Fruit fly (Drosophila melanogaster) whole organism, embryonic: Measurements from ENCODE around the gene CG10383.
A peak's percentile ranks its signal among the peaks of the same experiment; 100 is the strongest.

Experiments
- Atf3 ChIP-seq: fragments of 200-800 bp; sonication (Bioruptor generic); optimal IDR thresholded peaks from 3 replicates; lab custom pipeline; 2016; ENCODE audit warnings: missing biosample characterization, missing genetic modification characterization
- CG10565 ChIP-seq: fragments of 200-800 bp; sonication (Bioruptor generic); optimal IDR thresholded peaks from 3 replicates; lab custom pipeline; 2016; ENCODE audit warnings: missing biosample characterization, mild to moderate bottlenecking, missing genetic modification characterization
- CG11695 ChIP-seq: fragments of 200-800 bp; sonication (Bioruptor generic); IDR thresholded peaks from 3 replicates; pipeline ENCODE4 v1.3.6; 2022; ENCODE audit warnings: missing biosample characterization, missing genetic modification characterization
- CG11723 ChIP-seq: fragments of 200-800 bp; sonication (Bioruptor generic); optimal IDR thresholded peaks from 2 replicates; lab custom pipeline; 2017; ENCODE audit warnings: missing biosample characterization, mild to moderate bottlenecking, missing genetic modification characterization
- CG12219 ChIP-seq: fragments of 200-800 bp; sonication (Bioruptor generic); optimal IDR thresholded peaks from 3 replicates; lab custom pipeline; 2018; ENCODE audit warnings: missing biosample characterization, mild to moderate bottlenecking, missing genetic modification characterization
- CG12942 ChIP-seq: fragments of 200-800 bp; sonication (Bioruptor generic); optimal IDR thresholded peaks from 3 replicates; lab custom pipeline; 2016; ENCODE audit warnings: missing biosample characterization, missing genetic modification characterization
- CG17568 ChIP-seq: fragments of 200-800 bp; sonication (Bioruptor generic); optimal IDR thresholded peaks from 2 replicates; lab custom pipeline; 2018; ENCODE audit warnings: missing biosample characterization, mild to moderate bottlenecking, missing genetic modification characterization, moderate library complexity
- CG18011 ChIP-seq: fragments of 200-800 bp; sonication (Bioruptor generic); optimal IDR thresholded peaks from 2 replicates; lab custom pipeline; 2017; ENCODE audit warnings: missing biosample characterization, missing genetic modification characterization, mild to moderate bottlenecking, moderate library complexity, missing genotype
- CG2116 ChIP-seq: fragments of 200-800 bp; sonication (Bioruptor generic); optimal IDR thresholded peaks from 3 replicates; lab custom pipeline; 2018; ENCODE audit warnings: missing biosample characterization, mild to moderate bottlenecking, missing genetic modification characterization
- CG33213 ChIP-seq: fragments of 200-800 bp; sonication (Bioruptor generic); optimal IDR thresholded peaks from 3 replicates; lab custom pipeline; 2016; ENCODE audit warnings: missing biosample characterization, missing genetic modification characterization
- CG5245 ChIP-seq: fragments of 200-800 bp; sonication (Bioruptor generic); optimal IDR thresholded peaks from 3 replicates; lab custom pipeline; 2016; ENCODE audit warnings: missing biosample characterization, missing genetic modification characterization
- CG6683 ChIP-seq: fragments of 200-800 bp; sonication (Bioruptor generic); optimal IDR thresholded peaks from 2 replicates; lab custom pipeline; 2017; ENCODE audit warnings: missing biosample characterization, mild to moderate bottlenecking, missing genetic modification characterization, missing genetic modification reagents
- CG7745 ChIP-seq: fragments of 200-800 bp; sonication (Bioruptor generic); optimal IDR thresholded peaks from 2 replicates; lab custom pipeline; 2018; ENCODE audit warnings: missing biosample characterization, mild to moderate bottlenecking, missing genetic modification characterization, moderate library complexity
- CG7786 ChIP-seq: fragments of 200-800 bp; sonication (Bioruptor generic); optimal IDR thresholded peaks from 2 replicates; lab custom pipeline; 2016; ENCODE audit warnings: missing biosample characterization, missing genetic modification characterization
- CG8388 ChIP-seq: fragments of 200-800 bp; sonication (Bioruptor generic); optimal IDR thresholded peaks from 2 replicates; lab custom pipeline; 2019; ENCODE audit warnings: missing biosample characterization, mild to moderate bottlenecking, missing genetic modification characterization, moderate library complexity
- CoRest ChIP-seq: fragments of 200-800 bp; sonication (Bioruptor generic); optimal IDR thresholded peaks from 3 replicates; lab custom pipeline; 2018; ENCODE audit warnings: missing biosample characterization, mild to moderate bottlenecking, missing genetic modification characterization, moderate library complexity
- Dip2 ChIP-seq: fragments of 200-800 bp; sonication (Bioruptor generic); IDR thresholded peaks from 2 replicates; pipeline ENCODE4 v1.3.6; 2022; ENCODE audit warnings: missing biosample characterization, missing genetic modification characterization
- Doc3 ChIP-seq: fragments of 200-800 bp; sonication (Bioruptor generic); IDR thresholded peaks from 3 replicates; pipeline ENCODE4 v1.3.6; 2022; ENCODE audit warnings: missing biosample characterization, missing genetic modification characterization; ENCODE audit not compliant: partially characterized antibody
- Gug ChIP-seq: fragments of 200-800 bp; sonication (Bioruptor generic); IDR thresholded peaks from 4 replicates; pipeline ENCODE4 v1.3.6; 2022; ENCODE audit warnings: missing biosample characterization, missing genetic modification characterization
- MESR4 ChIP-seq: fragments of 200-800 bp; sonication (Bioruptor generic); optimal IDR thresholded peaks from 2 replicates; lab custom pipeline; 2018; ENCODE audit warnings: missing biosample characterization, mild to moderate bottlenecking, missing genetic modification characterization, moderate library complexity
- Meics ChIP-seq: fragments of 200-800 bp; sonication (Bioruptor generic); optimal IDR thresholded peaks from 2 replicates; lab custom pipeline; 2017; ENCODE audit warnings: missing biosample characterization, mild to moderate bottlenecking, missing genetic modification characterization
- Myb ChIP-seq: fragments of 200-800 bp; sonication (Bioruptor generic); optimal IDR thresholded peaks from 2 replicates; lab custom pipeline; 2016; ENCODE audit warnings: missing biosample characterization, missing genetic modification characterization
- Neu2 ChIP-seq: fragments of 200-800 bp; sonication (Bioruptor generic); optimal IDR thresholded peaks from 3 replicates; lab custom pipeline; 2016; ENCODE audit warnings: missing biosample characterization, missing genetic modification characterization, borderline replicate concordance
- Rfx ChIP-seq: fragments of 200-800 bp; sonication (Bioruptor generic); IDR thresholded peaks from 2 replicates; pipeline ENCODE4 v1.3.6; 2022; ENCODE audit warnings: missing biosample characterization, missing genetic modification characterization
- Sox102F ChIP-seq: fragments of 200-800 bp; sonication (Bioruptor generic); optimal IDR thresholded peaks from 2 replicates; lab custom pipeline; 2018; ENCODE audit warnings: missing biosample characterization, mild to moderate bottlenecking, missing genetic modification characterization, moderate library complexity
- Spps ChIP-seq: fragments of 200-800 bp; sonication (Bioruptor generic); optimal IDR thresholded peaks from 2 replicates; lab custom pipeline; 2018; ENCODE audit warnings: missing biosample characterization, mild to moderate bottlenecking, missing genetic modification characterization
- Vsx1 ChIP-seq: fragments of 200-800 bp; sonication (Bioruptor generic); optimal IDR thresholded peaks from 2 replicates; lab custom pipeline; 2017; ENCODE audit warnings: missing biosample characterization, mild to moderate bottlenecking, missing genetic modification characterization, missing genetic modification reagents
- bbx ChIP-seq: fragments of 200-800 bp; sonication (Bioruptor generic); IDR thresholded peaks from 2 replicates; pipeline ENCODE4 v1.3.6; 2022; ENCODE audit warnings: missing biosample characterization, missing genetic modification characterization; ENCODE audit not compliant: partially characterized antibody
- chm ChIP-seq: fragments of 200-800 bp; sonication (Bioruptor generic); IDR thresholded peaks from 2 replicates; pipeline ENCODE4 v1.3.6; 2022; ENCODE audit warnings: missing biosample characterization, missing genetic modification characterization
- crp ChIP-seq, 2 experiments: fragments of 200-800 bp; sonication (Bioruptor generic); optimal IDR thresholded peaks; 2 replicates in 1 of 2; 3 replicates in 1 of 2; lab custom pipeline; 2017; ENCODE audit warnings: missing biosample characterization in 2 of 2, missing genetic modification characterization in 2 of 2, mild to moderate bottlenecking in 1 of 2, moderate library complexity in 1 of 2
- cwo ChIP-seq: fragments of 200-800 bp; sonication (Bioruptor generic); optimal IDR thresholded peaks from 3 replicates; lab custom pipeline; 2017; ENCODE audit warnings: missing biosample characterization, missing genetic modification characterization, mild to moderate bottlenecking, moderate library complexity, missing genetic modification reagents
- fru ChIP-seq: fragments of >200 bp; optimal IDR thresholded peaks from 2 replicates; lab custom pipeline; 2017
- gcm2 ChIP-seq: fragments of 200-800 bp; sonication (Bioruptor generic); optimal IDR thresholded peaks from 2 replicates; lab custom pipeline; 2016; ENCODE audit warnings: missing biosample characterization, missing genetic modification characterization
- gfzf ChIP-seq: fragments of 200-800 bp; sonication (Bioruptor generic); optimal IDR thresholded peaks from 2 replicates; lab custom pipeline; 2016; ENCODE audit warnings: missing biosample characterization, mild to moderate bottlenecking, missing genetic modification characterization, moderate library complexity
- grau ChIP-seq: fragments of 200-800 bp; optimal IDR thresholded peaks from 3 replicates; lab custom pipeline; 2019; ENCODE audit warnings: missing biosample characterization, mild to moderate bottlenecking, missing genetic modification characterization, moderate library complexity
- her ChIP-seq: fragments of 200-800 bp; sonication (Bioruptor generic); optimal IDR thresholded peaks from 2 replicates; lab custom pipeline; 2016; ENCODE audit warnings: missing biosample characterization, missing genetic modification characterization
- jumu ChIP-seq: fragments of 200-800 bp; sonication (Bioruptor generic); optimal IDR thresholded peaks from 3 replicates; lab custom pipeline; 2016; ENCODE audit warnings: missing biosample characterization, missing genetic modification characterization
- nau ChIP-seq: fragments of 200-800 bp; sonication (Bioruptor generic); optimal IDR thresholded peaks from 3 replicates; lab custom pipeline; 2017; ENCODE audit warnings: missing biosample characterization, mild to moderate bottlenecking, missing genetic modification characterization, missing genetic modification reagents
- nom ChIP-seq: fragments of 200-800 bp; sonication (Bioruptor generic); optimal IDR thresholded peaks from 2 replicates; lab custom pipeline; 2017; ENCODE audit warnings: missing biosample characterization, missing genetic modification characterization, mild to moderate bottlenecking, moderate library complexity, missing genetic modification reagents
- rib ChIP-seq: fragments of 200-800 bp; sonication (Bioruptor generic); IDR thresholded peaks from 2 replicates; pipeline ENCODE4 v1.3.6; 2022; ENCODE audit warnings: missing biosample characterization, missing genetic modification characterization
- shn ChIP-seq: fragments of 200-800 bp; sonication (Bioruptor generic); optimal IDR thresholded peaks from 3 replicates; lab custom pipeline; 2016; ENCODE audit warnings: missing biosample characterization, missing genetic modification characterization
- sisA ChIP-seq: fragments of 200-800 bp; sonication (Bioruptor generic); IDR thresholded peaks from 2 replicates; pipeline ENCODE4 v1.3.6; 2022; ENCODE audit warnings: missing biosample characterization, missing genetic modification characterization
- sqz ChIP-seq: fragments of 200-800 bp; sonication (Bioruptor generic); optimal IDR thresholded peaks from 3 replicates; lab custom pipeline; 2018; ENCODE audit warnings: missing biosample characterization, mild to moderate bottlenecking, missing genetic modification characterization
- tna ChIP-seq: fragments of 200-800 bp; sonication (Bioruptor generic); IDR thresholded peaks from 2 replicates; pipeline ENCODE4 v1.3.6; 2022; ENCODE audit warnings: missing biosample characterization, missing genetic modification characterization; ENCODE audit not compliant: partially characterized antibody
- twi ChIP-seq: fragments of 200-800 bp; optimal IDR thresholded peaks from 2 replicates; lab custom pipeline; 2019; ENCODE audit warnings: missing biosample characterization, mild to moderate bottlenecking, missing genetic modification characterization, moderate library complexity
- vnd ChIP-seq: fragments of 200-800 bp; sonication (Bioruptor generic); IDR thresholded peaks from 3 replicates; pipeline ENCODE4 v1.3.6; 2022; ENCODE audit warnings: missing biosample characterization, missing genetic modification characterization; ENCODE audit not compliant: partially characterized antibody
- yki ChIP-seq: fragments of >200 bp; optimal IDR thresholded peaks from 3 replicates; lab custom pipeline; 2018
- zf30C ChIP-seq: fragments of 200-800 bp; sonication (Bioruptor generic); optimal IDR thresholded peaks from 3 replicates; lab custom pipeline; 2018; ENCODE audit warnings: missing biosample characterization, mild to moderate bottlenecking, missing genetic modification characterization
- zfh1 ChIP-seq: fragments of 200-800 bp; sonication (Bioruptor generic); IDR thresholded peaks from 3 replicates; pipeline ENCODE4 v1.3.6; 2022; ENCODE audit warnings: missing biosample characterization, missing genetic modification characterization
- zfh2 ChIP-seq: fragments of 200-800 bp; sonication (Bioruptor generic); optimal IDR thresholded peaks from 2 replicates; lab custom pipeline; 2016; ENCODE audit warnings: missing biosample characterization, missing genetic modification characterization

CG10383 gene

DNA sequence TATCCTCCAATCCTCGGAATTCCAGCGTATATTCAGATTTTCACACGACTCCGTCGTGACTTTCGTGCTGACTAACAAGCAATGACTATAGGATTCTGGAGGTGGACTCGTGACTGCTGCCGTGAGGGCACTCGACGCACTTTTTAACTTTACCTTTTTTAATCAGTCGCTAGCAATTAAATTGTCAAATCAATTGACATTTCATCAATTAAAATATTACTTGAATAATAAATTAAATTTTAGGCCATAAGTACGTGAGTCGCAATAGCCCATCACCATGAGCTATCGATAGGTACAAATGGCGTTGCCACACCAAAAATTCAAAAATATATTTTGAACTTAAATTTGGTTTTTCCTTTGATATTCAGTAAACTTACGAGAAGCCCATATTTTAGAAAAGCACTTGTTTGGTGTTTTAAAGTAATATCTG is 10.2 kb upstream of the CG10383 start, which contains the start of gene Jwa (continued):
- peak; percentile 100 for TF ChIP-seq Doc3 (GFP tag; lab: Robert Waterston, UW)
- TF ChIP-seq CG18011 (GFP tag; lab: Kevin White, UChicago): peak; percentile 90
- TF ChIP-seq grau (tag; lab: Kevin White, UChicago): peak; percentile 94
- TF ChIP-seq Rfx: peak; percentile 94
- no peak for TF ChIP-seq fru (lab: Kevin White, UChicago)
- peak; percentile 12 for TF ChIP-seq gfzf (GFP tag; lab: Kevin White, UChicago)
- TF ChIP-seq crp (GFP tag; optimal IDR thresholded peaks at IDR 0.05; lab: Kevin White, UChicago): peak in 1 of 2 experiments; percentile 52
- no peak for TF ChIP-seq nau
- TF ChIP-seq CG2116 (GFP tag; lab: Kevin White, UChicago): peak; percentile 81
- TF ChIP-seq chm (GFP tag; lab: Robert Waterston, UW): peak; percentile 91
- TF ChIP-seq zfh1: peak; percentile 92
- TF ChIP-seq Meics (GFP tag; lab: Kevin White, UChicago): peak; percentile 80
- no peak for TF ChIP-seq CG7745 (tag; lab: Kevin White, UChicago)
- peak; percentile 97 for TF ChIP-seq Sox102F (GFP tag; lab: Kevin White, UChicago)
- TF ChIP-seq CG8388 (GFP tag; lab: Kevin White, UChicago): peak; percentile 68
- TF ChIP-seq CG11695 (GFP tag; lab: Robert Waterston, UW): peak; percentile 90
- TF ChIP-seq gcm2 (GFP tag; lab: Kevin White, UChicago): peak; percentile 87
- peak; percentile 93 for TF ChIP-seq CoRest (tag; lab: Kevin White, UChicago)
- peak; percentile 61 for TF ChIP-seq cwo (GFP tag; lab: Kevin White, UChicago)
- TF ChIP-seq sqz: no peak
- 0 out of 2 replicates have a peak, but pooled peaks have one; percentile 16 for TF ChIP-seq Dip2 (GFP tag; lab: Robert Waterston, UW)
- TF ChIP-seq her (GFP tag; lab: Kevin White, UChicago): peak; percentile 61
- TF ChIP-seq vnd (GFP tag; lab: Robert Waterston, UW): peak; percentile 100
- peak; percentile 86 for TF ChIP-seq CG12219 (GFP tag; lab: Kevin White, UChicago)
- TF ChIP-seq bbx (GFP tag; lab: Robert Waterston, UW): peak; percentile 97
- TF ChIP-seq CG10565: peak; percentile 52
- TF ChIP-seq CG7786: peak; percentile 94
- peak; percentile 81 for TF ChIP-seq rib
- peak; percentile 72 for TF ChIP-seq Spps (tag; lab: Kevin White, UChicago)
- TF ChIP-seq CG5245 (GFP tag; lab: Kevin White, UChicago): peak; percentile 62
- TF ChIP-seq CG33213: peak; percentile 87
- peak; percentile 88 for TF ChIP-seq jumu (GFP tag; lab: Kevin White, UChicago)
- peak; percentile 98 for TF ChIP-seq CG12942 (GFP tag; lab: Kevin White, UChicago)
- TF ChIP-seq zfh2 (GFP tag; lab: Kevin White, UChicago): peak; percentile 97
- peak; percentile 92 for TF ChIP-seq Atf3 (GFP tag; lab: Kevin White, UChicago)
- peak; percentile 61 for TF ChIP-seq Neu2
- peak; percentile 87 for TF ChIP-seq MESR4 (GFP tag; lab: Kevin White, UChicago)
- peak; percentile 38 for TF ChIP-seq nom
- peak; percentile 81 for TF ChIP-seq Vsx1 (GFP tag; lab: Kevin White, UChicago)
- peak; percentile 94 for TF ChIP-seq Gug (GFP tag; lab: Robert Waterston, UW)
- TF ChIP-seq CG11723 (GFP tag; lab: Kevin White, UChicago): peak; percentile 75
- TF ChIP-seq twi: peak; percentile 69
- peak; percentile 96 for TF ChIP-seq sisA (GFP tag; lab: Robert Waterston, UW)
- peak; percentile 95 for TF ChIP-seq tna (GFP tag; lab: Robert Waterston, UW)
- TF ChIP-seq Myb (GFP tag; lab: Kevin White, UChicago): peak; percentile 84
- no peak for TF ChIP-seq zf30C
- no peak for TF ChIP-seq yki (lab: Kevin White, UChicago)
- TF ChIP-seq CG17568: peak; percentile 91
- TF ChIP-seq CG6683 (GFP tag; lab: Kevin White, UChicago): peak; percentile 44
- peak; percentile 91 for TF ChIP-seq shn
